Worm (Caenorhabditis elegans) whole organism, mixed stage, embryonic: ENCODE measurements around the gene rml-1.

ENCODE experiments used
- drap-1 ChIP-seq: fragments of 200-800 bp; sonication (Bioruptor generic); optimal IDR thresholded peaks from 3 replicates; lab custom pipeline; 2018; ENCODE audit warnings: mild to moderate bottlenecking, missing genetic modification characterization, missing compliant biosample characterization
- nhr-28 ChIP-seq: fragments of 150-350 bp; optimal IDR thresholded peaks from 2 replicates; lab custom pipeline; 2014; ENCODE audit warnings: missing biosample characterization, missing genetic modification characterization
- unc-120 ChIP-seq: sonication (generic microtip); optimal IDR thresholded peaks from 2 replicates; lab custom pipeline; 2017; ENCODE audit warnings: missing genetic modification characterization, missing compliant biosample characterization; ENCODE audit not compliant: poor library complexity, severe bottlenecking

rml-1 gene

DNA sequence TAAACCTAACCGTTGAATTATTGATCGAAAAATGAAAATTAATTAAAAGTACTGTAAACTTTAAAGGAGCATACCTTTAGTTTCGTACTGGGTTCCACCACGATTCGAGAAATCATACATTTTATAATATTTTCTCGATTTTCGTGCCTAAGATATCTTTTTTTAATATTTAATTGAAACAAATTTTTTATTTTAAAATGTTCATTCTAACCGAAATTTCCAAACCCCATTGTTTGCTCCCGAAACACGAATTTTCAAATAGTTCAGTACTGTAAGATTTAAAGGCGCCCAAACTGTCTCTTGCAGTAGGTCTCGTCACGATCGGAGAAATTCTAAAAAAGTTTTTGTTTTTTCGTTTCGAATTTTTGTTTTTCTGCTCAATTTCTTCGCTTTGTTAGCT, 52.9 kb downstream of the rml-1 start:
- TF ChIP-seq drap-1 (GFP tag; lab: Kevin White, UChicago) (no peak), nhr-28 (no peak), unc-120 (no peak)
